Fruit fly (Drosophila melanogaster) whole organism, embryonic: ENCODE measurements around the gene DCP2.

ENCODE experiments used
- Awh ChIP-seq: fragments of 200-800 bp; sonication (Bioruptor generic); IDR thresholded peaks from 2 replicates; pipeline ENCODE4, ENCODE4 v1.3.6; 2022; ENCODE audit warnings: missing biosample characterization, missing genetic modification characterization
- Bteb2 ChIP-seq: fragments of 200-800 bp; sonication (Bioruptor generic); optimal IDR thresholded peaks from 2 replicates; lab custom pipeline; 2016; ENCODE audit warnings: missing biosample characterization, missing genetic modification characterization
- CG10274 ChIP-seq: fragments of 200-800 bp; sonication (Bioruptor generic); optimal IDR thresholded peaks from 3 replicates; lab custom pipeline; 2017; ENCODE audit warnings: missing biosample characterization, mild to moderate bottlenecking, missing genetic modification characterization
- CG11398 ChIP-seq: fragments of 200-800 bp; sonication (Bioruptor generic); optimal IDR thresholded peaks from 2 replicates; lab custom pipeline; 2016; ENCODE audit warnings: missing biosample characterization, missing genetic modification characterization
- CG11504 ChIP-seq: fragments of 200-800 bp; sonication (Bioruptor generic); optimal IDR thresholded peaks from 3 replicates; lab custom pipeline; 2019; ENCODE audit warnings: missing biosample characterization, mild to moderate bottlenecking, missing genetic modification characterization, moderate library complexity
- CG1233 ChIP-seq: fragments of 200-800 bp; sonication (Bioruptor generic); optimal IDR thresholded peaks from 4 replicates; lab custom pipeline; 2018; ENCODE audit warnings: missing biosample characterization, mild to moderate bottlenecking, missing genetic modification characterization
- CG13296 ChIP-seq: fragments of 200-800 bp; sonication (Bioruptor generic); optimal IDR thresholded peaks from 3 replicates; lab custom pipeline; 2018; ENCODE audit warnings: missing biosample characterization, mild to moderate bottlenecking, missing genetic modification characterization
- CG14050 ChIP-seq: fragments of 200-800 bp; sonication (Bioruptor generic); IDR thresholded peaks from 3 replicates; pipeline ENCODE4 v1.3.6; 2022; ENCODE audit warnings: missing biosample characterization, missing genetic modification characterization
- CG14965 ChIP-seq: fragments of 200-800 bp; sonication (Bioruptor generic); optimal IDR thresholded peaks from 2 replicates; lab custom pipeline; 2016; ENCODE audit warnings: missing biosample characterization, missing genetic modification characterization, borderline replicate concordance
- CG1603 ChIP-seq: fragments of 200-800 bp; sonication (Bioruptor generic); optimal IDR thresholded peaks from 2 replicates; lab custom pipeline; 2019; ENCODE audit warnings: missing biosample characterization, mild to moderate bottlenecking, missing genetic modification characterization, moderate library complexity
- CG16813 ChIP-seq: fragments of 200-800 bp; sonication (Bioruptor generic); IDR thresholded peaks from 3 replicates; pipeline ENCODE4 v1.3.6; 2022; ENCODE audit warnings: missing biosample characterization, missing genetic modification characterization; ENCODE audit not compliant: partially characterized antibody
- CG1792 ChIP-seq: fragments of 200-800 bp; sonication (Bioruptor generic); optimal IDR thresholded peaks from 2 replicates; lab custom pipeline; 2016; ENCODE audit warnings: missing biosample characterization, missing genetic modification characterization
- CG32532 ChIP-seq: fragments of 200-800 bp; sonication (Bioruptor generic); IDR thresholded peaks from 2 replicates; pipeline ENCODE4 v1.3.6; 2022; ENCODE audit warnings: missing biosample characterization, missing genetic modification characterization
- CG34422 ChIP-seq: fragments of 200-800 bp; sonication (Bioruptor generic); IDR thresholded peaks from 3 replicates; pipeline ENCODE4 v1.3.6; 2022; ENCODE audit warnings: missing biosample characterization, missing genetic modification characterization
- CG4854 ChIP-seq: fragments of 200-800 bp; sonication (Bioruptor generic); optimal IDR thresholded peaks from 2 replicates; lab custom pipeline; 2016; ENCODE audit warnings: missing biosample characterization, missing genetic modification characterization, inconsistent platforms
- CG5953 ChIP-seq: fragments of 200-800 bp; sonication (Bioruptor generic); IDR thresholded peaks from 2 replicates; pipeline ENCODE4 v1.3.6; 2022; ENCODE audit warnings: missing biosample characterization, missing genetic modification characterization
- CG6765 ChIP-seq: fragments of 200-800 bp; sonication (Bioruptor generic); optimal IDR thresholded peaks from 3 replicates; lab custom pipeline; 2017; ENCODE audit warnings: missing biosample characterization, mild to moderate bottlenecking, missing genetic modification characterization
- CG6813 ChIP-seq: fragments of 200-800 bp; sonication (Bioruptor generic); optimal IDR thresholded peaks from 2 replicates; lab custom pipeline; 2017; ENCODE audit warnings: missing biosample characterization, missing genetic modification characterization, mild to moderate bottlenecking, moderate library complexity, missing genetic modification reagents
- CG7357 ChIP-seq: fragments of 200-800 bp; sonication (Bioruptor generic); IDR thresholded peaks from 3 replicates; pipeline ENCODE4 v1.3.6; 2022; ENCODE audit warnings: missing biosample characterization, missing genetic modification characterization
- CG9437 ChIP-seq: fragments of 200-800 bp; sonication (Bioruptor generic); optimal IDR thresholded peaks from 2 replicates; lab custom pipeline; 2018; ENCODE audit warnings: missing biosample characterization, mild to moderate bottlenecking, missing genetic modification characterization
- CoRest ChIP-seq: fragments of 200-800 bp; sonication (Bioruptor generic); optimal IDR thresholded peaks from 3 replicates; lab custom pipeline; 2018; ENCODE audit warnings: missing biosample characterization, mild to moderate bottlenecking, missing genetic modification characterization, moderate library complexity
- Dek ChIP-seq: fragments of 200-800 bp; sonication (Bioruptor generic); optimal IDR thresholded peaks from 3 replicates; lab custom pipeline; 2019; ENCODE audit warnings: missing biosample characterization, mild to moderate bottlenecking, missing genetic modification characterization, moderate library complexity
- Drgx ChIP-seq: fragments of 200-800 bp; sonication (Bioruptor generic); IDR thresholded peaks from 2 replicates; pipeline ENCODE4 v1.3.6; 2022; ENCODE audit warnings: missing biosample characterization, missing genetic modification characterization
- E2f2 ChIP-seq: fragments of 200-800 bp; sonication (Bioruptor generic); IDR thresholded peaks from 2 replicates; pipeline ENCODE4 v1.3.6; 2022; ENCODE audit warnings: missing biosample characterization, missing genetic modification characterization
- Kr ChIP-seq: fragments of 200-800 bp; sonication (Bioruptor generic); optimal IDR thresholded peaks from 2 replicates; lab custom pipeline; 2017; ENCODE audit warnings: missing biosample characterization, mild to moderate bottlenecking, missing genetic modification characterization
- MBD-R2 ChIP-seq: fragments of 200-800 bp; sonication (Bioruptor generic); IDR thresholded peaks from 2 replicates; pipeline ENCODE4 v1.3.6; 2022; ENCODE audit warnings: missing biosample characterization, missing genetic modification characterization
- Nf-YA ChIP-seq: fragments of 200-800 bp; sonication (Bioruptor generic); IDR thresholded peaks from 2 replicates; pipeline ENCODE4 v1.3.6; 2022; ENCODE audit warnings: missing biosample characterization, missing genetic modification characterization
- Oaz ChIP-seq: fragments of 200-800 bp; sonication (Bioruptor generic); IDR thresholded peaks from 2 replicates; pipeline ENCODE4 v1.3.6; 2022; ENCODE audit warnings: missing biosample characterization, missing genetic modification characterization
- Scr ChIP-seq: fragments of 200-800 bp; sonication (Bioruptor generic); IDR thresholded peaks from 2 replicates; pipeline ENCODE4 v1.3.6; 2022; ENCODE audit warnings: missing biosample characterization, missing genetic modification characterization; ENCODE audit not compliant: partially characterized antibody
- Sox102F ChIP-seq: fragments of 200-800 bp; sonication (Bioruptor generic); optimal IDR thresholded peaks from 2 replicates; lab custom pipeline; 2018; ENCODE audit warnings: missing biosample characterization, mild to moderate bottlenecking, missing genetic modification characterization, moderate library complexity
- amos ChIP-seq: fragments of 200-800 bp; sonication (Bioruptor generic); IDR thresholded peaks from 2 replicates; pipeline ENCODE4 v1.3.6; 2022; ENCODE audit warnings: missing biosample characterization, missing genetic modification characterization; ENCODE audit not compliant: partially characterized antibody
- ash1 ChIP-seq: fragments of 200-800 bp; sonication (Bioruptor generic); optimal IDR thresholded peaks from 2 replicates; lab custom pipeline; 2018; ENCODE audit warnings: missing biosample characterization, mild to moderate bottlenecking, missing genetic modification characterization
- cg ChIP-seq: fragments of 200-800 bp; sonication (Bioruptor generic); optimal IDR thresholded peaks from 3 replicates; lab custom pipeline; 2019; ENCODE audit warnings: missing biosample characterization, mild to moderate bottlenecking, missing genetic modification characterization, moderate library complexity
- ci ChIP-seq: fragments of 200-800 bp; sonication (Bioruptor generic); IDR thresholded peaks from 3 replicates; pipeline ENCODE4 v1.3.6; 2022; ENCODE audit warnings: missing biosample characterization, missing genetic modification characterization
- eve ChIP-seq, 2 experiments: fragments of >200 bp; optimal IDR thresholded peaks; 2 replicates each; lab custom pipeline; 2017; ENCODE audit warnings: missing biosample characterization in 2 of 2, missing genetic modification characterization in 2 of 2
- ewg ChIP-seq: fragments of 200-800 bp; sonication (Bioruptor generic); optimal IDR thresholded peaks from 3 replicates; lab custom pipeline; 2017; ENCODE audit warnings: mild to moderate bottlenecking, missing biosample characterization, missing genetic modification reagents, missing genetic modification characterization
- fd3F ChIP-seq: fragments of 200-800 bp; sonication (Bioruptor generic); optimal IDR thresholded peaks from 2 replicates; lab custom pipeline; 2018; ENCODE audit warnings: missing biosample characterization, mild to moderate bottlenecking, missing genetic modification characterization, moderate library complexity
- fd64A ChIP-seq: fragments of 200-800 bp; sonication (Bioruptor generic); optimal IDR thresholded peaks from 3 replicates; lab custom pipeline; 2018; ENCODE audit warnings: missing biosample characterization, mild to moderate bottlenecking, missing genetic modification characterization
- gce ChIP-seq: fragments of 200-800 bp; sonication (Bioruptor generic); IDR thresholded peaks from 3 replicates; pipeline ENCODE4 v1.3.6; 2022; ENCODE audit warnings: missing biosample characterization, missing genetic modification characterization
- jigr1 ChIP-seq: fragments of 200-800 bp; sonication (Bioruptor generic); IDR thresholded peaks from 3 replicates; pipeline ENCODE4 v1.3.6; 2022; ENCODE audit warnings: missing biosample characterization, missing genetic modification characterization
- knrl ChIP-seq: fragments of 200-800 bp; sonication (Bioruptor generic); IDR thresholded peaks from 3 replicates; pipeline ENCODE4 v1.3.6; 2022; ENCODE audit warnings: missing biosample characterization, missing genetic modification characterization; ENCODE audit not compliant: partially characterized antibody
- nerfin-1 ChIP-seq: fragments of 200-800 bp; sonication (Bioruptor generic); optimal IDR thresholded peaks from 3 replicates; lab custom pipeline; 2019; ENCODE audit warnings: missing biosample characterization, mild to moderate bottlenecking, missing genetic modification characterization, moderate library complexity
- oc ChIP-seq: fragments of 200-800 bp; sonication (Bioruptor generic); optimal IDR thresholded peaks from 2 replicates; lab custom pipeline; 2018; ENCODE audit warnings: missing biosample characterization, mild to moderate bottlenecking, missing genetic modification characterization, moderate library complexity
- phol ChIP-seq: fragments of 200-800 bp; sonication (Bioruptor generic); optimal IDR thresholded peaks from 3 replicates; lab custom pipeline; 2018; ENCODE audit warnings: missing biosample characterization, mild to moderate bottlenecking, missing genetic modification characterization, moderate library complexity
- pum ChIP-seq: fragments of 200-800 bp; sonication (Bioruptor generic); optimal IDR thresholded peaks from 2 replicates; lab custom pipeline; 2016; ENCODE audit warnings: missing biosample characterization, missing genetic modification characterization
- pzg ChIP-seq: fragments of 200-800 bp; sonication (Bioruptor generic); optimal IDR thresholded peaks from 3 replicates; lab custom pipeline; 2018; ENCODE audit warnings: missing biosample characterization, mild to moderate bottlenecking, missing genetic modification characterization, moderate library complexity
- ranshi ChIP-seq: fragments of 200-800 bp; sonication (Bioruptor generic); IDR thresholded peaks from 2 replicates; pipeline ENCODE4 v1.3.6; 2022; ENCODE audit warnings: missing biosample characterization, missing genetic modification characterization
- sc ChIP-seq, 3 experiments: fragments of >200 bp in 2 of 3; fragments of 200-800 bp in 1 of 3; sonication (Bioruptor generic) in 1 of 3; optimal IDR thresholded peaks; 2 replicates in 2 of 3; 3 replicates in 1 of 3; lab custom pipeline; 2017; ENCODE audit warnings: mild to moderate bottlenecking in 1 of 3, missing biosample characterization in 1 of 3, missing genetic modification characterization in 1 of 3, missing genetic modification reagents in 1 of 3
- tin ChIP-seq: fragments of 200-800 bp; sonication (Bioruptor generic); optimal IDR thresholded peaks from 3 replicates; lab custom pipeline; 2016; ENCODE audit warnings: missing biosample characterization, missing genetic modification characterization
- trem ChIP-seq: fragments of 200-800 bp; optimal IDR thresholded peaks from 3 replicates; lab custom pipeline; 2019; ENCODE audit warnings: missing biosample characterization, mild to moderate bottlenecking, missing genetic modification characterization, moderate library complexity

The DCP2 gene

dm6 chr3L:15794311-15794710 lies 31.9 kb downstream of the DCP2 start (continued):
- TF ChIP-seq CG1792 = no peak
- no peak for TF ChIP-seq knrl (GFP tag; lab: Robert Waterston, UW)
- TF ChIP-seq CG6813 (GFP tag; lab: Kevin White, UChicago) = no peak
- TF ChIP-seq fd64A (GFP tag; lab: Kevin White, UChicago) = no peak
- peak; percentile 15 for TF ChIP-seq ewg (GFP tag; lab: Kevin White, UChicago)
- TF ChIP-seq CG9437 (GFP tag; lab: Kevin White, UChicago) = no peak
- TF ChIP-seq CG10274 (GFP tag; lab: Kevin White, UChicago) = peak; percentile 0
- no peak for TF ChIP-seq CG11398 (GFP tag; lab: Kevin White, UChicago)
- TF ChIP-seq CG7357 (GFP tag; lab: Robert Waterston, UW) = no peak
- TF ChIP-seq Drgx (GFP tag; lab: Robert Waterston, UW) = no peak
- peak; percentile 15; the same call in 1 of the 2 replicates for TF ChIP-seq E2f2 (GFP tag; lab: Robert Waterston, UW)
- TF ChIP-seq oc (tag; lab: Kevin White, UChicago) = no peak
- TF ChIP-seq nerfin-1 (tag; lab: Kevin White, UChicago) = no peak
- TF ChIP-seq ash1 (GFP tag; lab: Kevin White, UChicago) = no peak
- no peak for TF ChIP-seq CG14965 (GFP tag; lab: Kevin White, UChicago)
- TF ChIP-seq CG34422 (GFP tag; lab: Robert Waterston, UW) = no peak
- TF ChIP-seq Nf-YA = no peak
- TF ChIP-seq ranshi (GFP tag; lab: Robert Waterston, UW) = peak; percentile 18; the same call in 1 of the 2 replicates
- TF ChIP-seq CG16813 (GFP tag; lab: Robert Waterston, UW) = no peak
- no peak for TF ChIP-seq fd3F (GFP tag; lab: Kevin White, UChicago)
- peak; percentile 44 for TF ChIP-seq CG32532 (GFP tag; lab: Robert Waterston, UW)
- TF ChIP-seq CG1603 (tag; lab: Kevin White, UChicago) = peak; percentile 59
- TF ChIP-seq pzg (GFP tag; lab: Kevin White, UChicago) = no peak
- no peak for TF ChIP-seq Awh (GFP tag; lab: Robert Waterston, UW)
- no peak for TF ChIP-seq amos (GFP tag; lab: Robert Waterston, UW)
- no peak for TF ChIP-seq cg (GFP tag; lab: Kevin White, UChicago)
- no peak for TF ChIP-seq gce (GFP tag; lab: Robert Waterston, UW)
- no peak for TF ChIP-seq phol
- peak; percentile 71; the same call in 2 of the 3 replicates for TF ChIP-seq ci
- no peak for TF ChIP-seq CG13296 (GFP tag; lab: Kevin White, UChicago)
- TF ChIP-seq CG6765 (GFP tag; lab: Kevin White, UChicago) = no peak
- peak; percentile 54 for TF ChIP-seq CG11504 (tag; lab: Kevin White, UChicago)
- TF ChIP-seq trem (tag; lab: Kevin White, UChicago) = no peak
- no peak for TF ChIP-seq CG1233 (GFP tag; lab: Kevin White, UChicago)
- peak; percentile 38 for TF ChIP-seq tin (GFP tag; lab: Kevin White, UChicago)
- no peak for TF ChIP-seq jigr1
- TF ChIP-seq eve (GFP tag; optimal IDR thresholded peaks at IDR 0.05; lab: Kevin White, UChicago) = peak in 1 of 2 experiments; percentile 50
- no peak for TF ChIP-seq CG5953 (GFP tag; lab: Robert Waterston, UW)
- TF ChIP-seq pum (GFP tag; lab: Kevin White, UChicago) = no peak
- no peak for TF ChIP-seq CG4854 (GFP tag; lab: Kevin White, UChicago)
- TF ChIP-seq MBD-R2 = peak; percentile 11; the same call in 1 of the 2 replicates
- peak; percentile 31 for TF ChIP-seq CoRest (tag; lab: Kevin White, UChicago)
- TF ChIP-seq Scr (GFP tag; lab: Robert Waterston, UW) = no peak
- TF ChIP-seq Bteb2 (GFP tag; lab: Kevin White, UChicago) = no peak
- TF ChIP-seq sc (optimal IDR thresholded peaks at IDR 0.05; lab: Kevin White, UChicago) = no peak
- TF ChIP-seq sc (GFP tag; optimal IDR thresholded peaks at IDR 0.05; lab: Kevin White, UChicago) = peak; percentile 32
- 0 out of 3 replicates have a peak, but pooled peaks have one; percentile 9 for TF ChIP-seq CG14050
- no peak for TF ChIP-seq Dek (tag; lab: Kevin White, UChicago)
- no peak for TF ChIP-seq Kr
- TF ChIP-seq Oaz (GFP tag; lab: Robert Waterston, UW) = no peak
- peak; percentile 30 for TF ChIP-seq Sox102F (GFP tag; lab: Kevin White, UChicago)
